Worm (Caenorhabditis elegans) whole organism, L1 larva: ENCODE results near the gene grl-3.

Source experiments
- C16A3.4 ChIP-seq: fragments of 150-350 bp; optimal IDR thresholded peaks from 2 replicates; lab custom pipeline; 2014; ENCODE audit warnings: missing biosample characterization, missing genetic modification characterization
- alr-1 ChIP-seq: fragments of 200-800 bp; sonication (Bioruptor generic); optimal IDR thresholded peaks from 2 replicates; lab custom pipeline; 2018; ENCODE audit warnings: borderline replicate concordance, mild to moderate bottlenecking, missing genetic modification characterization, missing compliant biosample characterization
- ama-1 ChIP-seq: fragments of 150-350 bp; optimal IDR thresholded peaks from 2 replicates; lab custom pipeline; 2014
- efl-1 ChIP-seq, 4 experiments: fragments of 150-350 bp; optimal IDR thresholded peaks in 3 of 4; peaks in 1 of 4; 1 replicate in 1 of 4; 2 replicates in 3 of 4; lab custom pipeline; 2014; ENCODE audit warnings: missing biosample characterization in 2 of 4, missing genetic modification characterization in 2 of 4, missing genetic modification reagents in 2 of 4
- efl-3 ChIP-seq: fragments of 200-800 bp; sonication (Bioruptor generic); optimal IDR thresholded peaks from 2 replicates; lab custom pipeline; 2018; ENCODE audit warnings: mild to moderate bottlenecking, missing genetic modification characterization, missing compliant biosample characterization
- elt-3 ChIP-seq, 6 experiments: fragments of 150-350 bp in 1 of 6; sonication (generic microtip); optimal IDR thresholded peaks; 2 replicates each; lab custom pipeline; 2017 to 2018; ENCODE audit warnings: missing biosample characterization in 6 of 6, missing genetic modification characterization in 6 of 6, inconsistent platforms in 1 of 6
- fkh-10 ChIP-seq: sonication (generic microtip); optimal IDR thresholded peaks from 2 replicates; lab custom pipeline; 2017; ENCODE audit warnings: missing biosample characterization, missing genetic modification reagents, missing genetic modification characterization
- fos-1 ChIP-seq: fragments of 150-350 bp; optimal IDR thresholded peaks from 2 replicates; lab custom pipeline; 2014; ENCODE audit warnings: missing biosample characterization, missing genetic modification characterization
- lin-13 ChIP-seq: fragments of 150-350 bp; optimal IDR thresholded peaks from 2 replicates; lab custom pipeline; 2014; ENCODE audit warnings: missing biosample characterization, missing genetic modification reagents, missing genetic modification characterization
- lir-3 ChIP-seq: sonication (generic microtip); optimal IDR thresholded peaks from 2 replicates; lab custom pipeline; 2016; ENCODE audit warnings: mild to moderate bottlenecking, missing genetic modification characterization, moderate library complexity, missing compliant biosample characterization; ENCODE audit not compliant: poor library complexity
- nhr-47 ChIP-seq: sonication (generic microtip); optimal IDR thresholded peaks from 2 replicates; lab custom pipeline; 2016; ENCODE audit warnings: mild to moderate bottlenecking, missing genetic modification characterization, moderate library complexity, missing compliant biosample characterization
- rnt-1 ChIP-seq: sonication (generic microtip); optimal IDR thresholded peaks from 2 replicates; lab custom pipeline; 2016; ENCODE audit warnings: mild to moderate bottlenecking, missing genetic modification characterization, moderate library complexity, missing compliant biosample characterization
- unc-30 ChIP-seq: sonication (generic microtip); optimal IDR thresholded peaks from 2 replicates; lab custom pipeline; 2017; ENCODE audit warnings: missing biosample characterization, missing genetic modification characterization
- unc-62 ChIP-seq: fragments of 150-350 bp; optimal IDR thresholded peaks from 2 replicates; lab custom pipeline; 2014; ENCODE audit warnings: missing biosample characterization, missing genetic modification reagents, missing genetic modification characterization

DNA sequence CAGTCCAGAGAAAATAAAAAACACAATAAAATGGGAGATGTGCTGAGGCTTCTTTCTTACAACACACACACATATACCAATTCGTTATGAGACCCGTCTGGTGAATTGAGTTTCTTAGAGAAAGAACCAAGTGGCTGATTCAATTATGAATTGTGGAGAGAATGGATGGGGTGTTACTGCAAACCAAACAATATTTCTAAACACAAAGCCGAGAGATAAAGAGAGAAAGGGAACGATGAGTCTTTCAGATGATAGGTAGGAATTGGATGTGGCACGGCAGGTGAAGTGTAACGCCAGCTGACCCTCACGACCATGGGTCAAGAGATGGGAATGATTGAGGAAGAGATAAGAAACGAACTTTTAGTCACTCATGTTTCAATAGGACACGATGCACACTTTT lies 35.0 kb downstream of the grl-3 start, which contains the start of gene mig-17:
- TF ChIP-seq nhr-47 (tag; lab: Kevin White, UChicago) (no peak), ama-1 (lab: Kevin White, UChicago) (no peak), elt-3 (tag; optimal IDR thresholded peaks at IDR 0.05; lab: Kevin White, UChicago) (no peak), fos-1 (no peak), C16A3.4 (tag; lab: Kevin White, UChicago) (no peak), rnt-1 (tag; lab: Kevin White, UChicago) (no peak), alr-1 (tag; lab: Kevin White, UChicago) (no peak), efl-1 (optimal IDR thresholded peaks at IDR 0.05; lab: Kevin White, UChicago) (no peak), efl-1 (GFP tag; optimal IDR thresholded peaks at IDR 0.05 in 1 of 2; lab: Kevin White, UChicago) (no peak), efl-3 (GFP tag; lab: Kevin White, UChicago) (no peak), lir-3 (tag; lab: Kevin White, UChicago) (no peak), unc-62 (no peak), lin-13 (GFP tag; lab: Kevin White, UChicago) (no peak), fkh-10 (GFP tag; lab: Kevin White, UChicago) (no peak), unc-30 (tag; lab: Kevin White, UChicago) (no peak)
